Fruit fly (Drosophila melanogaster): ENCODE data around the gene muc.

The muc gene

dm6 chr2L:7396962-7397361 lies 29.7 kb upstream of the muc start (continued):
- TF ChIP-seq ase (GFP tag; IDR thresholded peaks at IDR 0.05) (peak; percentile 73; the same call in 1 of the 3 replicates), CG15514 (GFP tag; optimal IDR thresholded peaks at IDR 0.05) (peak; percentile 46), CG1233 (GFP tag; optimal IDR thresholded peaks at IDR 0.05) (peak; percentile 44), H2.0 (GFP tag; IDR thresholded peaks at IDR 0.05) (peak; percentile 75), CG14710 (tag; optimal IDR thresholded peaks at IDR 0.05) (peak; percentile 17), Hr3 (GFP tag; optimal IDR thresholded peaks at IDR 0.05) (peak; percentile 59), CG2129 (GFP tag; IDR thresholded peaks at IDR 0.05; ENCODE audit: partially characterized antibody) (no peak), bowl (GFP tag; IDR thresholded peaks at IDR 0.05) (no peak), nom (GFP tag; optimal IDR thresholded peaks at IDR 0.05) (no peak), Scr (GFP tag; IDR thresholded peaks at IDR 0.05; ENCODE audit: partially characterized antibody) (no peak), psq (GFP tag; optimal IDR thresholded peaks at IDR 0.05) (no peak), Chrac-16 (GFP tag; optimal IDR thresholded peaks at IDR 0.05) (peak; percentile 49), CG31224 (GFP tag; IDR thresholded peaks at IDR 0.05) (peak; percentile 44; the same call in 1 of the 2 replicates), CG11085 (GFP tag; IDR thresholded peaks at IDR 0.05) (peak; percentile 65), CG2202 (tag; optimal IDR thresholded peaks at IDR 0.05) (peak; percentile 16), ken (GFP tag; IDR thresholded peaks at IDR 0.05) (peak; percentile 57; the same call in 1 of the 3 replicates), Neu2 (GFP tag; optimal IDR thresholded peaks at IDR 0.05; ENCODE audit: borderline replicate concordance) (no peak), chinmo (GFP tag; IDR thresholded peaks at IDR 0.05; ENCODE audit: partially characterized antibody) (no peak), Hr51 (GFP tag; optimal IDR thresholded peaks at IDR 0.05) (peak; percentile 13 to 69), CG16815 (GFP tag; optimal IDR thresholded peaks at IDR 0.05) (peak; percentile 41), CG4820 (GFP tag; optimal IDR thresholded peaks at IDR 0.05) (peak; percentile 18), Lhr (GFP tag; optimal IDR thresholded peaks at IDR 0.05) (no peak), Dbx (GFP tag; IDR thresholded peaks at IDR 0.05) (0 out of 3 replicates have a peak, but pooled peaks have one; percentile 38), CG12071 (GFP tag; optimal IDR thresholded peaks at IDR 0.05) (peak; percentile 42), Doc2 (GFP tag; IDR thresholded peaks at IDR 0.05) (peak; percentile 66; the same call in 1 of the 2 replicates), MESR4 (GFP tag; optimal IDR thresholded peaks at IDR 0.05) (no peak), dimm (GFP tag; IDR thresholded peaks at IDR 0.05) (no peak), sim (GFP tag; IDR thresholded peaks at IDR 0.05) (no peak), Dad (GFP tag; optimal IDR thresholded peaks at IDR 0.05) (peak; percentile 3), CG12236 (GFP tag; optimal IDR thresholded peaks at IDR 0.05) (no peak), CG17186 (GFP tag; optimal IDR thresholded peaks at IDR 0.05) (no peak), CG3407 (GFP tag; optimal IDR thresholded peaks at IDR 0.05) (peak; percentile 17), sima (GFP tag; optimal IDR thresholded peaks at IDR 0.05) (no peak), Eip74EF (GFP tag; optimal IDR thresholded peaks at IDR 0.05) (peak in 1 of 2 experiments; percentile 21), CHES-1-like (GFP tag; optimal IDR thresholded peaks at IDR 0.05) (no peak), Tbp (GFP tag; optimal IDR thresholded peaks at IDR 0.05) (no peak), CG13775 (GFP tag; optimal IDR thresholded peaks at IDR 0.05) (peak; percentile 35), caup (GFP tag; optimal IDR thresholded peaks at IDR 0.05; ENCODE audit: severe bottlenecking) (peak; percentile 61), B-H1 (GFP tag; IDR thresholded peaks at IDR 0.05) (peak; percentile 63; the same call in 2 of the 3 replicates), Fer1 (GFP tag; optimal IDR thresholded peaks at IDR 0.05) (peak; percentile 79), tio (GFP tag; optimal IDR thresholded peaks at IDR 0.05) (peak; percentile 51), ERR (GFP tag; optimal IDR thresholded peaks at IDR 0.05) (no peak), CG10462 (GFP tag; optimal IDR thresholded peaks at IDR 0.05) (no peak), usp (GFP tag; optimal IDR thresholded peaks at IDR 0.05) (no peak), Hr39 (optimal IDR thresholded peaks at IDR 0.05) (no peak), CG10565 (GFP tag; optimal IDR thresholded peaks at IDR 0.05) (no peak), CG10979 (tag; optimal IDR thresholded peaks at IDR 0.05) (peak; percentile 58), Atf-2 (GFP tag; optimal IDR thresholded peaks at IDR 0.05) (no peak), sna (GFP tag; IDR thresholded peaks at IDR 0.05; ENCODE audit: partially characterized antibody) (no peak), bsh (GFP tag; optimal IDR thresholded peaks at IDR 0.05) (peak in 1 of 2 experiments; percentile 77)

All from whole organism, embryonic.